Fruit fly (Drosophila melanogaster): Measurements from ENCODE around the gene CG42537.

- no peak for TF ChIP-seq CG10543 (GFP tag; optimal IDR thresholded peaks at IDR 0.05)
- no peak for TF ChIP-seq psq (GFP tag; optimal IDR thresholded peaks at IDR 0.05)
- no peak for TF ChIP-seq ara (GFP tag; IDR thresholded peaks at IDR 0.05)
- TF ChIP-seq Eip74EF (GFP tag; optimal IDR thresholded peaks at IDR 0.05), result no peak
Observed at dm6 chr3R:6421712-6422141, 44.1 kb downstream of the CG42537 start.

All from whole organism, embryonic.